Fruit fly (Drosophila melanogaster): Measurements from ENCODE around the gene Grip.
A peak's percentile ranks its signal among the peaks of the same experiment; 100 is the strongest.

Gene Grip

DNA sequence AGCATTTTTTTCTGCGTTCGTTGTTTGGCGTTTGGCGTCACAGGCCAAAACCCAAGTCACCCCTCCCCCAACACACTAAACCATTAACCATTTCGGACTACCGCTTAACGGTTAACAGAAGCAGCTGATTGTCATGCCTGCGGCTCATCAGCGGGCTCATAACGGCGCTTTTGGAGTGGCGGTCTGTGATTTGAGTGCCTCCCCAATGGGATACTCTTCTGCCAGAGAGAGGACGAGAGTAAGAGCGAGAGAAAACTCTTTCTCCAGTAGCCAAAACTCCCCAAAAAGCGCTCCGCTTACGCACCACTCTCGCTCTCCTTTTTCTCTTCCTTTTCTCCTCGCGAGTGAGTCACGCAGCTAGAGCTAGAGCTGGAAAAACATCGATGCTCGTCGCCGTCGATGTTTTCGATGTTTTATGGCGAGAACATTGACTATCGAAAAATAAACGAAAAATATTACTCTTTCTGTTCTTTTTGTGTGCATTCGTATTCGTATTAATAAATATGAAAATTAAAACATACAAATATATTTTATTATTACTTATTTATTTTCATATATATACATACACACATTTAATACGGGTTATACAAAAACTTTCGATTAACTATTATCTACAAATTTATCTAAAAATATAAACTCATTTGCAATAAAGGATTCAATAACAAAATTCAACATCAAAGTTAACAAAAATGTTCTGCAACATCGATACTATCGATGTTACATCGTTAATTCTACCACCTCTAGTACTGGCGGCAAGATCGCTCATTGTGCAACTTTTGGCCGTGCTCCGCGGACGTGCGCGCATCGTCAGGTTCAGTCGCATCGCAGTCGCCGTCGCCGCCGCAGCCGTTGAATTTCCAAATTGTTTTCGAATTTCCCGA is at the start of gene Grip:
Grip (plus strand) TSS at position 763 of the 881 bp plus-strand sequence.
- TF ChIP-seq CG8478 (optimal IDR thresholded peaks at IDR 0.05) (no peak), CTCF (optimal IDR thresholded peaks at IDR 0.05) (no peak)

DNA sequence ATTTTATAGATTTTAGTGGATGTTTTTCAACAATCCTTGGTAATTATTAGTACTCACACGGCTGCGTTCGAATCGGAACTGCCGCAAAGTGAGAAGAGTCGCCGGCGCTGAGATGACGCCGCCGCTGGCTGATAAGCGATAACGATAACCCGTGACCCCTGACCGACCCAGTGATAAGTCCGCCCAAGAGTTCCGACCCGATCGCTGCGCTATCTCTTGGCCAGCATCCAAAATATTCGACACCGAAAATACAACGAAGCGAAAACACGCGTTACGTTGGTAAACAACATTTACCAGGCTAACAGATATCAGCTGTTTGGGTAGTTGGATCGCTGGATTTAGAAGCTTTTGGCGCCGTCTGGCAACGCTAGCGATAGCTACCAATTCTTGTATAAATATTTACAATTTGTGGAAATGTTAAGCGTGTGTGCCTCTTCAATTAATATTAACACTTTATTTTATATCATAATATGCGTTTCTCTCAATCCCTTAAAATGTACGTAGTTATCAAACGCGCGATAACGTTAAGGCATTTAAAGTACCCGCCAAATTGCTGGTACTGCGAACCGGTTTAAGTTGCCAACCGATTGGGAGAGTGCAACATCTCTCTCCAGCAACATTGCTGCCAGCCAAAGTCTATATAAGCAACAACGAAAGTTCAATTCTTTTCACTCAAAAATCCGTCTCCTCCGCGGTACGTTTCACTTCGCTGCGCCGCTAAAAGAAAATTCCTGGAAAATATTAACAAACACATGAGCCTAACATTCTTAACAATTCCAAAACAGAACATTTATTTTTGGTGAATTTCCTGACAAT is 49.4 kb upstream of the Grip start, which contains the start of the genes Shmt and CG3726:
Shmt (minus strand) TSS at position 304 of the 816 bp plus-strand sequence.
CG3726 (plus strand) TSS at position 604 of the 816 bp plus-strand sequence.
- no peak for TF ChIP-seq CG8478 (optimal IDR thresholded peaks at IDR 0.05)
- peak in 1 of 2 experiments; percentile 7 for TF ChIP-seq CTCF (optimal IDR thresholded peaks at IDR 0.05)

DNA sequence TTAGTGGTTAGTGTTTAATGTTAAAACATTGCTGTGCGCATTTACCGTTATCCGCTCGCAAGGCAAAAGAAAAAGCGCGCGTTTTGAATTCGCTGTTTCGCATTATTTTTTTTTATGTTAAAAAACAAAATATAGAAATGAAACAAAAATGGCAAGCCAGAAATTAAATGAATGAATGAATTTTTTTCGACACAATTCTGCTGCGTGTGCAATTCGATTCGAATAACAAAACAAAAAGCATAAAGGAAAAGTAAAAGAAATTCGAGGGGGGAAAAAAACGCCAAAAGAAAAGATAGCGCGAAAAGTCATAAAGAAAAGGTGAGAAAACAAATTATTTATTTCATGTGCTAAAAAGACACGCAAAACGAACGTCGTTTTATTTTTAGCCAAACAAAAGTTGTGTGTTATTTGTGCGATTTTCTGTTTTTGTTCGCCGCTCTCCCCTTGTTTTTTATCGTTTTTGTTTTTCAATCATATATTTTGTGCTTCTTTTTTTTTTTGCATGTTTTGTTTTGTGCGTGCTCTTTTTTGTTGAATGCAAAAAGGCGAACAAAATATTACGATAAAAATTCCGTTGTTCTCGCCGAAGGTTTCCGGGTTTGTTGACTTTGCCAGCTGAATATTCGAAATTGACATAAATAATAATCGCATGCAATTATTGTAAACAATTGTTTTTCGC is 48.6 kb upstream of the Grip start:
- TF ChIP-seq CG8478 (optimal IDR thresholded peaks at IDR 0.05): no peak
- TF ChIP-seq CTCF (optimal IDR thresholded peaks at IDR 0.05): no peak

DNA sequence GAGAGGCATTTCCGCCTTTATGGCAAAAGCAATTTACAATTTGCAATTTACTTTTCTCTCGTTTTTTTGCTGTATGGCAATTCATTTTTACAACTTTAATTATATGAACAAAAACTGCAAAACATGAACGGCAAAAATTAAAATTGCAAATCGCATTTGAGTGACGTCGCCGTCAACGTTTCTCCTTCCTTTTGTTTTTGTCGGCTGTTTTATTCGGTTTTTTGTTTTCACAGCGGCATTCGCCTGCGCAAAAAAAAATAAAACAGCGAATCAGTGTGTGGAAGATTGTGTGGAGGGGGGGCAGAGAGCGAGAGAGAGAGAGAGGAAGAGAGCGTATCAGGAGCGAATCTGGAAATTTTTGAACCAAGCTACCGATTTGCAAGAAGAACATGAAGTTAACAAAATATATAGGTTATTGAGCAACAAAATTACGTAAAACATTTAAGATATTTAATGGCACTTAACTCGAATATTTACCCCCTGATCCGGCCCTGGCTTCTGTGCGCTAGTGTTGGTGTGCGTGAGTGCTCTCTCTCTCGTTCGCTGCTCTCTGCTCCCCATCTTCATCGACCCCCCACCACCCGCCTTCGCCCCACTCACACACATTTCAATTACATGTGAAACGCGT is 47.5 kb upstream of the Grip start:
- TF ChIP-seq CTCF (optimal IDR thresholded peaks at IDR 0.05) (no peak), CG8478 (optimal IDR thresholded peaks at IDR 0.05) (no peak)

DNA sequence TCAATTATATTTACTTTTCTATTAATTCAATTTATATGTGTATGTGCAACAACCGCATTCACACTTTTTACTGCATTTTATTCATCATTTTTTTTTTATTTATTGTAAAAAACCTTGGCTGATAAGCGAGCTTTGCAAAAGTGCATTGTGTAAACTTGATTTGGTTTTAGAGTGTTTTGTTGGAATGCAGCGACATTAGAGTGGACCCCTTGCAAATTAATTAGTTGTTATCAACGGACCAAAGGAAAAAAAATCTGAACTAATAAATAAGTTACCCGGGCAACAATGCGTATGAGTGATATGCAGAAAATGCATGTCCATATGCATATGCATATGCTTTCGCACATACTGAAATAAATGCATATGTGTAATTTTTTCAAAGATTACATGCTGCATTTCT is 45.1 kb upstream of the Grip start:
- TF ChIP-seq CTCF (optimal IDR thresholded peaks at IDR 0.05) (no peak), CG8478 (optimal IDR thresholded peaks at IDR 0.05) (no peak)

DNA sequence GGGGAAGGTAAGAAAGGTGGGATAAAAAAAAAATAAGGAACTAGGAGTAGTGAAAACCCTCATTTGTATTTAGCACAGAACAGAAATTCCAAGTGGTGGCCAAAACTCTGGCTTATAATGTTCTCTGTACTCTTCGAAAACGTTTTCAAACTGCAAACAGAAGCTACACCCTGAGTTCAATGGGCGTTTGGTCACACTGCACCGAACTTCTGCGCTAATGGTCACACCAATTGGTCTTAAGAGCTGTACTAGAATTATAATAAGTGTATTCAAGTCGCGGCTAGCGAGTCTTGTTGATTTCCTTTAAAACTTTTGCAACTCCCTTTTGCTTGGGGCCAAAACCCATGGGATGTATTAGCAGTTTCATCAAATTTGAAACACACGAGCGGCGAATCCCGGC is 44.0 kb upstream of the Grip start:
- no peak for TF ChIP-seq CTCF (optimal IDR thresholded peaks at IDR 0.05)
- no peak for TF ChIP-seq CG8478 (optimal IDR thresholded peaks at IDR 0.05)

DNA sequence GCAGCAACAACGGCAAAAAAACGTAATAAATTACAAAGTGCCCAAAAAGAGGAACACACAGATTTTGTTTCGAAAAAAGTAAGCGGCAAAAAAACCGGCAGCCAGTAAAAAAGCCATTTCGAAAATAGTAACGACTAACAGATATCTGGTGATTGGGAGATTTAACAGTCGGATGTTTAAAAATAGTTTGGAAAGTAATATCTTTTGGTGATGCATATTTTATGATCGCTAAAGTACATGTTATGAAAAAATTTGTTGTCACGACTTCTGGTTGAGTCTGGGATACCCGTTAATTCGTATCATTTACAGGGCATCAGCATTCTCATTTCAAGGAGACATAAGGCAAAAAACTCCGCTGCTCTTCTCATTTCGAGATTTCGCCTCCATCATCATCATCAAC is 43.0 kb upstream of the Grip start:
- TF ChIP-seq CG8478 (optimal IDR thresholded peaks at IDR 0.05): no peak
- TF ChIP-seq CTCF (optimal IDR thresholded peaks at IDR 0.05): no peak

DNA sequence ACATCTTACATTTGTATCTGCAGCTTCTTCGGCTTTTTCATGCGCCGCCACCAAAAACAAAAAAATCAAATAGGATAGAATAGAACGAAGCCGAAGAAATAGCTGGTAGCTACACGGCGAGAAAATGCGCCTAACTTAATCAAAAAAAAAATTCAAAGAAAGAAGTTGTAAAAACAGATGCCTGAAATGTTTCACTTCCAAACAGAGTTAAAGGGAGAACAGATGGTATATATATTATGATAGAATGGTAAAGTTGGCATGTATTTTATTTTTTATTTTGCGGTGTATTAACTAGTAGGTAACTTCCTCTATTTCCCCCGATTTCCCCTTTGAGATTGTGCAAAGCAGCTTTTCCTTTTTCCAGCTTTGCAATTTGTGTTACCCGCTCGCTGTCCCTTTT is 41.7 kb upstream of the Grip start:
- TF ChIP-seq CTCF (optimal IDR thresholded peaks at IDR 0.05) (no peak), CG8478 (optimal IDR thresholded peaks at IDR 0.05) (no peak)

DNA sequence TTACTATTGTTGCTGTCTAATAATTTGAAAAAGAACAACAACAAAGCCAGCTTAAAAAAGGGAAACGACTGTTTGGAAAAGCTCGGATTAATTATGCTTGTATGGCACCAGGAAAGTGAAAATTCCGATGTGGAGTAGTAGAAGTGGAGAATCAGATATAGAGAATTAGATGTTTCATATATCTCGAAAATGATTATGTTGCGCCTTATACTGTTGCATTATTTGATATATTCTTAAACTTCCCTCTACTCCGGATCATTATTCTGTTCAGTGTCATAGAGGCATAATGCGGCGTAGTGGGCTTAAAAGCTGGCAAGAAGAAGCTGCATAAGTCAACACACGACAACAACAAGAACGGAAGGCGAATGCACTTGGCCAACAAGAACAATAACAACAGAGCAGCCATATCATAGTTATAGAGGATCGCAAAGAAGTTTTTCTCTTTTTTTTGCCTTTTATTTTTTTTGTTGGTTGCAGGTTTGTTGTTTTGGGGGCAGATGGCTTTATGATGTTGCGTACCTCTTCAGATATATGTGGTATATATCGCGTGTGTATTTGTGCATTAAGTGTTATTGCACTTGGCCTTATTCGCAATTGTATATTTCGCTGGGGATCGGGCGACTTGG is 40.2 kb upstream of the Grip start:
- no peak for TF ChIP-seq CTCF (optimal IDR thresholded peaks at IDR 0.05)
- TF ChIP-seq CG8478 (optimal IDR thresholded peaks at IDR 0.05): no peak

DNA sequence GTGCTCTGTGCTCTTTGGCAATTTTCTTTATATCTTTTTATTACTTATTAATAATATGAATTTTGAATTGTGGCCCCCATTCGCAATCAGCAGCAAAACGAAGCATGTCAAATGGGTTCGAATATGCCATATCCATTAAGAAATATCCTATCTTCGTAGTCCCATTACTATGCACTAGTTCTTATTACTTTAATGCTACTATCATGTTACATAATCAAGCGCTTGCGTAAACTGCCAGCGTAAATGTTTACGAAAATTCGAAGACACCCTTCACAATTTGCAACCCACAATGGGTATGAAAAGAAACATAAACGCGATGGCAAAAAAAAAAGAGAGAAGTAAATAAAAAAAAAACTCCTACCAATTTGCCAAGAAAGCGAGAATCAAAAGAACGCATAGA is 39.4 kb upstream of the Grip start:
- TF ChIP-seq CG8478 (optimal IDR thresholded peaks at IDR 0.05): no peak
- TF ChIP-seq CTCF (optimal IDR thresholded peaks at IDR 0.05): no peak

DNA sequence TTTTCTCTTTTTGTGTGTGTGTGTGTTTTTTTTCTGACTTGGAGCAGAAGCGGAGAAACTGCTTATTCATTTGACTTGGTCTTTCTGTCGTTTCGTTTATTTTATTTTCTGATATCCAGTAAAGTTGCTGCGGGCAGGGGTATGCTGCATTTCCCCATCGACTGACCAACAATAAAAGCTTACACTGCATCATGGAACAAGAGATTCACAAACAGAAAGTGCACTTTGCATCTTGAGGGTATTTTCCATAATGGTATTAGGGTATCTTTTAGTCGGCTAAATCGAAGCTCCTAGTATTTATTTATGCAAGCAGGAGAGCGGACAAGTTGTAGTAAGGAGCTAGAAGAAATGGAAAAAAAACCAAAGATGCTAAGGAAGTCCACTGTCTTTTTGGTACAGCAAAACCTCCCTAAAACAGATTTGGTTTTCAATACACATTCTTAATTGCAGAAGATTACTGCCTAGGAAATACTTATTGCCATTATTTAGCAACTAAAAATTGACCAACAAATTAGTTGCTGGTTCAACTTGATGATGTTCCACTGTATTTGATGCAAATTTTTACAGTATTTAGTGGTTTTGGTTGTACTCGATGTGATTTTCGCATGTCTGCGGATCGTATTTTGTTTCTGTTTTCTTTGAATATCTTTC is 33.6 kb upstream of the Grip start:
- TF ChIP-seq CG8478 (optimal IDR thresholded peaks at IDR 0.05) (no peak), CTCF (optimal IDR thresholded peaks at IDR 0.05) (no peak)

DNA sequence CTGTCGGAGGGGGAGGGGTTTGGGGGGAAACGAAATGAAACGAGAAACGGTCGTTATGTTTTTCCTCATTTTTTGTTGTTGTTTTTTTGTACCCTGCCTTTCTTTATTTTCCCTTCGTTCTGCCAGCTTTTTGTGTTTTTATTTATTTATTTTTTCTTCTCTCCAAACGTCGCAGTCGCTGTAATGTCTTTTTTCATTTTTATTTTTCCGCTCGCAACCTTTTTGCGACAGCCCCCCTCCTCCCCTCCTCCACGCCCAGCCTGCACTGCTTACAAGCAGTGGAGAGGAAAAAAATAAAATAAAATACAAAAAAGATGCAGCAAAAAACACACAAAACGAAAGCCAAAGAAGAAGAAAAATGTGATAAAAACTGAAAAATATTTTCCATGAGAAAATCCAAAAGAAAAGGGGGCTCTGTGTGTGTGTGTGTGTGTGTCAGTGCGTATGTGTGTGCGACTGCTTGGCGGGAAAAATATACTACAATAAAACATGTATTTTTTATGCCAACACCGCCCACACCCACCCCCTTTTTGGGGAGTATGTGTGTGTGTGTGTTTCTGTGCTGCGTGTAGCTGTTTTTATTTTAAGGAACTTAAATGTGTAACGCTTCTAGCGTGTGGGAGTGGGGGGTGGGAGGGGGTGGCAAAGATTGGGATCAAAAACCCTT is 30.9 kb upstream of the Grip start:
- TF ChIP-seq CG8478 (optimal IDR thresholded peaks at IDR 0.05) (no peak), CTCF (optimal IDR thresholded peaks at IDR 0.05) (no peak)

DNA sequence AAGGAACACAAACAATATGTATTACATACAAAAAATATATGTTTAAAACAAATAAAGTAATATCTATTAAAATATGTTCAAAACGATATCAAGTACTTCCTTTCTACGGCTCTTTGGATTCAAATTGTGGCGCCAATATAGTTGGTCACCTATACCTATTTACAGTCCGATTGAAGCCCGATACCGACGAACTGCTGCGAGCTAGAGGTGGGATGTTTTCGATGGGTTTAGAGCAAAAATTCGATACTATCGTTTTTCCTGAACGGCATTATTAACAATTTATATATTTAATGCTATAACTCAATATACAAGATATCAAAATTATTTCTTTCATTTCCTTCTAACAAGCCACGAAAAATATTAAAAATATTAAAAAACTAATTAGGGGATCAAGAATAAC is 24.3 kb upstream of the Grip start:
- no peak for TF ChIP-seq CG8478 (optimal IDR thresholded peaks at IDR 0.05)
- TF ChIP-seq CTCF (optimal IDR thresholded peaks at IDR 0.05): no peak

All from S2 (cell line).